Fruit fly (Drosophila melanogaster) whole organism, embryonic: ENCODE results near the gene CG1074.
A peak's percentile ranks its signal among the peaks of the same experiment; 100 is the strongest.

Source experiments
- Blimp-1 ChIP-seq: fragments of 200-800 bp; sonication (Bioruptor generic); optimal IDR thresholded peaks from 3 replicates; lab custom pipeline; 2018; ENCODE audit warnings: missing biosample characterization, missing genetic modification characterization, mild to moderate bottlenecking, moderate library complexity, missing genetic modification reagents
- CG11085 ChIP-seq: fragments of 200-800 bp; sonication (Bioruptor generic); IDR thresholded peaks from 2 replicates; pipeline ENCODE4 v1.3.6; 2022; ENCODE audit warnings: missing biosample characterization, missing genetic modification characterization
- CG1529 ChIP-seq: fragments of 200-800 bp; sonication (Bioruptor generic); optimal IDR thresholded peaks from 3 replicates; lab custom pipeline; 2018; ENCODE audit warnings: missing biosample characterization, missing genetic modification characterization
- CG1647 ChIP-seq: fragments of 200-800 bp; sonication (Bioruptor generic); optimal IDR thresholded peaks from 3 replicates; lab custom pipeline; 2016; ENCODE audit warnings: missing biosample characterization, missing genetic modification characterization
- CG1792 ChIP-seq: fragments of 200-800 bp; sonication (Bioruptor generic); optimal IDR thresholded peaks from 2 replicates; lab custom pipeline; 2016; ENCODE audit warnings: missing biosample characterization, missing genetic modification characterization
- CG2120 ChIP-seq: fragments of 200-800 bp; sonication (Bioruptor generic); optimal IDR thresholded peaks from 3 replicates; lab custom pipeline; 2016; ENCODE audit warnings: missing biosample characterization, missing genetic modification characterization
- CG31365 ChIP-seq: fragments of 200-800 bp; sonication (Bioruptor generic); optimal IDR thresholded peaks from 2 replicates; lab custom pipeline; 2018; ENCODE audit warnings: missing biosample characterization, mild to moderate bottlenecking, missing genetic modification characterization
- CG4282 ChIP-seq: fragments of 200-800 bp; sonication (Bioruptor generic); optimal IDR thresholded peaks from 2 replicates; lab custom pipeline; 2016; ENCODE audit warnings: missing biosample characterization, missing genetic modification characterization
- CG5180 ChIP-seq: fragments of 200-800 bp; sonication (Bioruptor generic); optimal IDR thresholded peaks from 3 replicates; lab custom pipeline; 2017; ENCODE audit warnings: missing biosample characterization, missing genetic modification characterization, mild to moderate bottlenecking, moderate library complexity, missing genetic modification reagents
- CG6813 ChIP-seq: fragments of 200-800 bp; sonication (Bioruptor generic); optimal IDR thresholded peaks from 2 replicates; lab custom pipeline; 2017; ENCODE audit warnings: missing biosample characterization, missing genetic modification characterization, mild to moderate bottlenecking, moderate library complexity, missing genetic modification reagents
- CG7786 ChIP-seq: fragments of 200-800 bp; sonication (Bioruptor generic); optimal IDR thresholded peaks from 2 replicates; lab custom pipeline; 2016; ENCODE audit warnings: missing biosample characterization, missing genetic modification characterization
- CG7839 ChIP-seq: fragments of 200-800 bp; sonication (Bioruptor generic); optimal IDR thresholded peaks from 3 replicates; lab custom pipeline; 2018; ENCODE audit warnings: missing biosample characterization, mild to moderate bottlenecking, missing genetic modification characterization, moderate library complexity
- CG8290 ChIP-seq, 3 experiments: fragments of 200-800 bp; sonication (Bioruptor generic); optimal IDR thresholded peaks; 2 replicates each; lab custom pipeline; 2016 to 2019; ENCODE audit warnings: missing biosample characterization in 3 of 3, missing genetic modification characterization in 3 of 3, mild to moderate bottlenecking in 2 of 3, moderate library complexity in 1 of 3
- CG8765 ChIP-seq: fragments of 200-800 bp; sonication (Bioruptor generic); IDR thresholded peaks from 2 replicates; pipeline ENCODE4 v1.3.6; 2022; ENCODE audit warnings: missing biosample characterization, missing genetic modification characterization
- CTCF ChIP-seq: fragments of 200-800 bp; sonication (Bioruptor generic); optimal IDR thresholded peaks from 2 replicates; lab custom pipeline; 2017; ENCODE audit warnings: missing biosample characterization, mild to moderate bottlenecking, missing genetic modification characterization, moderate library complexity
- Dll ChIP-seq: fragments of 200-800 bp; sonication (Bioruptor generic); IDR thresholded peaks from 4 replicates; pipeline ENCODE4 v1.3.6; 2022; ENCODE audit warnings: missing biosample characterization, missing genetic modification characterization; ENCODE audit not compliant: partially characterized antibody
- E2f2 ChIP-seq: fragments of 200-800 bp; sonication (Bioruptor generic); IDR thresholded peaks from 2 replicates; pipeline ENCODE4 v1.3.6; 2022; ENCODE audit warnings: missing biosample characterization, missing genetic modification characterization
- Hey ChIP-seq: fragments of 200-800 bp; sonication (Bioruptor generic); optimal IDR thresholded peaks from 3 replicates; lab custom pipeline; 2018; ENCODE audit warnings: missing biosample characterization, mild to moderate bottlenecking, missing genetic modification characterization
- Hmr ChIP-seq: fragments of 200-800 bp; sonication (Bioruptor generic); optimal IDR thresholded peaks from 3 replicates; lab custom pipeline; 2017; ENCODE audit warnings: mild to moderate bottlenecking, missing biosample characterization, missing genetic modification reagents, missing genetic modification characterization
- Hmx ChIP-seq: fragments of 200-800 bp; sonication (Bioruptor generic); optimal IDR thresholded peaks from 2 replicates; lab custom pipeline; 2016; ENCODE audit warnings: missing biosample characterization, missing genetic modification characterization
- Med ChIP-seq: fragments of 200-800 bp; sonication (Bioruptor generic); peaks from one replicate; lab custom pipeline; 2016; ENCODE audit warnings: missing biosample characterization, missing genetic modification characterization, mild to moderate bottlenecking, inconsistent platforms, moderate library complexity
- Nf-YA ChIP-seq: fragments of 200-800 bp; sonication (Bioruptor generic); IDR thresholded peaks from 2 replicates; pipeline ENCODE4 v1.3.6; 2022; ENCODE audit warnings: missing biosample characterization, missing genetic modification characterization
- Optix ChIP-seq: fragments of 200-800 bp; sonication (Bioruptor generic); IDR thresholded peaks from 3 replicates; pipeline ENCODE4 v1.3.6; 2022; ENCODE audit warnings: missing biosample characterization, missing genetic modification characterization
- Xrp1 ChIP-seq: fragments of 200-800 bp; sonication (Bioruptor generic); IDR thresholded peaks from 2 replicates; pipeline ENCODE4 v1.3.6; 2022; ENCODE audit warnings: missing biosample characterization, missing genetic modification characterization
- bowl ChIP-seq: fragments of 200-800 bp; sonication (Bioruptor generic); IDR thresholded peaks from 2 replicates; pipeline ENCODE4 v1.3.6; 2022; ENCODE audit warnings: missing biosample characterization, missing genetic modification characterization
- br ChIP-seq: fragments of >200 bp; optimal IDR thresholded peaks from 2 replicates; lab custom pipeline; 2017
- chm ChIP-seq: fragments of 200-800 bp; sonication (Bioruptor generic); IDR thresholded peaks from 2 replicates; pipeline ENCODE4 v1.3.6; 2022; ENCODE audit warnings: missing biosample characterization, missing genetic modification characterization
- ci ChIP-seq: fragments of 200-800 bp; sonication (Bioruptor generic); IDR thresholded peaks from 3 replicates; pipeline ENCODE4 v1.3.6; 2022; ENCODE audit warnings: missing biosample characterization, missing genetic modification characterization
- dimm ChIP-seq: fragments of 200-800 bp; sonication (Bioruptor generic); IDR thresholded peaks from 2 replicates; pipeline ENCODE4 v1.3.6; 2022; ENCODE audit warnings: missing biosample characterization, missing genetic modification characterization
- disco-r ChIP-seq: fragments of 200-800 bp; sonication (Bioruptor generic); optimal IDR thresholded peaks from 2 replicates; lab custom pipeline; 2016; ENCODE audit warnings: missing biosample characterization, missing genetic modification characterization
- dm ChIP-seq: fragments of 200-800 bp; sonication (Bioruptor generic); optimal IDR thresholded peaks from 3 replicates; lab custom pipeline; 2016; ENCODE audit warnings: missing biosample characterization, missing genetic modification characterization
- exex ChIP-seq: fragments of 200-800 bp; sonication (Bioruptor generic); optimal IDR thresholded peaks from 4 replicates; lab custom pipeline; 2018; ENCODE audit warnings: missing biosample characterization, mild to moderate bottlenecking, missing genetic modification characterization, moderate library complexity
- grau ChIP-seq: fragments of 200-800 bp; optimal IDR thresholded peaks from 3 replicates; lab custom pipeline; 2019; ENCODE audit warnings: missing biosample characterization, mild to moderate bottlenecking, missing genetic modification characterization, moderate library complexity
- mam ChIP-seq: fragments of 200-800 bp; sonication (Bioruptor generic); optimal IDR thresholded peaks from 3 replicates; lab custom pipeline; 2016; ENCODE audit warnings: missing biosample characterization, missing genetic modification characterization
- mirr ChIP-seq: fragments of 200-800 bp; sonication (Bioruptor generic); optimal IDR thresholded peaks from 3 replicates; lab custom pipeline; 2018; ENCODE audit warnings: missing biosample characterization, mild to moderate bottlenecking, missing genetic modification characterization
- nerfin-2 ChIP-seq: fragments of 200-800 bp; sonication (Bioruptor generic); IDR thresholded peaks from 2 replicates; pipeline ENCODE4 v1.3.6; 2022; ENCODE audit warnings: missing biosample characterization, missing genetic modification characterization; ENCODE audit not compliant: partially characterized antibody
- p53 ChIP-seq: fragments of 200-800 bp; sonication (Bioruptor generic); optimal IDR thresholded peaks from 2 replicates; lab custom pipeline; 2016; ENCODE audit warnings: missing biosample characterization, missing genetic modification characterization
- slou ChIP-seq: fragments of 200-800 bp; sonication (Bioruptor generic); optimal IDR thresholded peaks from 3 replicates; lab custom pipeline; 2016; ENCODE audit warnings: missing biosample characterization, missing genetic modification characterization
- so ChIP-seq: fragments of 200-800 bp; sonication (Bioruptor generic); IDR thresholded peaks from 3 replicates; pipeline ENCODE4 v1.3.6; 2022; ENCODE audit warnings: missing biosample characterization, missing genetic modification characterization

CG1074 gene

dm6 chr3R:4403706-4404392 is 29.9 kb upstream of the CG1074 start (continued):
- no peak for TF ChIP-seq slou (GFP tag; lab: Kevin White, UChicago)
- TF ChIP-seq exex (tag; lab: Kevin White, UChicago), result peak; percentile 67
- TF ChIP-seq Hmr, result peak; percentile 45
- peak; percentile 22; the same call in 1 of the 3 replicates for TF ChIP-seq ci (GFP tag; lab: Robert Waterston, UW)
- TF ChIP-seq chm (GFP tag; lab: Robert Waterston, UW), result peak; percentile 28; the same call in 1 of the 2 replicates
- TF ChIP-seq dimm, result no peak
- peak; percentile 23 for TF ChIP-seq CG8290 (GFP tag; optimal IDR thresholded peaks at IDR 0.05; lab: Kevin White, UChicago)
- no peak for TF ChIP-seq CG8290 (tag; optimal IDR thresholded peaks at IDR 0.05; lab: Kevin White, UChicago)
- TF ChIP-seq Nf-YA (GFP tag; lab: Robert Waterston, UW), result 0 out of 2 replicates have a peak, but pooled peaks have one; percentile 13
- TF ChIP-seq grau (tag; lab: Kevin White, UChicago), result peak; percentile 79
- no peak for TF ChIP-seq Optix (GFP tag; lab: Robert Waterston, UW)
- TF ChIP-seq CG6813 (GFP tag; lab: Kevin White, UChicago), result peak; percentile 29
- TF ChIP-seq E2f2 (GFP tag; lab: Robert Waterston, UW), result 0 out of 2 replicates have a peak, but pooled peaks have one; percentile 4
- TF ChIP-seq CG7839 (tag; lab: Kevin White, UChicago), result no peak
- TF ChIP-seq CG4282 (GFP tag; lab: Kevin White, UChicago), result no peak
- peak; percentile 38 for TF ChIP-seq Blimp-1 (GFP tag; lab: Kevin White, UChicago)

- TF ChIP-seq CG5180 (GFP tag; lab: Kevin White, UChicago) (no peak), CG7786 (GFP tag; lab: Kevin White, UChicago) (no peak), CG31365 (tag; lab: Kevin White, UChicago) (no peak), disco-r (GFP tag; lab: Kevin White, UChicago) (no peak), nerfin-2 (GFP tag; lab: Robert Waterston, UW) (no peak), Hmx (no peak), Xrp1 (GFP tag; lab: Robert Waterston, UW) (no peak), bowl (GFP tag; lab: Robert Waterston, UW) (no peak), mirr (no peak), CG2120 (GFP tag; lab: Kevin White, UChicago) (no peak), dm (GFP tag; lab: Kevin White, UChicago) (no peak), CG1792 (GFP tag; lab: Kevin White, UChicago) (no peak), p53 (GFP tag; lab: Kevin White, UChicago) (no peak), Hey (tag; lab: Kevin White, UChicago) (no peak), so (no peak), CG8765 (no peak), E2f2 (GFP tag; lab: Robert Waterston, UW) (no peak)
These were observed 26.4 kb upstream of the CG1074 start for dm6 chr3R:4407325-4407724.

- TF ChIP-seq mam (GFP tag; lab: Kevin White, UChicago) (no peak), br (lab: Kevin White, UChicago) (no peak), CG1647 (GFP tag; lab: Kevin White, UChicago) (no peak), Med (GFP tag; lab: Kevin White, UChicago) (no peak), CG1529 (GFP tag; lab: Kevin White, UChicago) (no peak), CG11085 (GFP tag; lab: Robert Waterston, UW) (no peak), Dll (no peak), CTCF (GFP tag; lab: Kevin White, UChicago) (no peak)
These were observed 17.6 kb upstream of the CG1074 start, which contains the start of gene CG31528 for dm6 chr3R:4416138-4416537. Gene CG31528, plus strand, starts transcription at chr3R:4416438.
